Fruit fly (Drosophila melanogaster) whole organism, embryonic: ENCODE data around the gene CG42784.

Source experiments
- Atf-2 ChIP-seq: fragments of 200-800 bp; sonication (Bioruptor generic); optimal IDR thresholded peaks from 2 replicates; lab custom pipeline; 2016; ENCODE audit warnings: missing biosample characterization, missing genetic modification characterization
- Atf6 ChIP-seq: fragments of 200-800 bp; sonication (Bioruptor generic); IDR thresholded peaks from 2 replicates; pipeline ENCODE4 v1.3.6; 2022; ENCODE audit warnings: missing biosample characterization, missing genetic modification characterization
- Blimp-1 ChIP-seq: fragments of 200-800 bp; sonication (Bioruptor generic); optimal IDR thresholded peaks from 3 replicates; lab custom pipeline; 2018; ENCODE audit warnings: missing biosample characterization, missing genetic modification characterization, mild to moderate bottlenecking, moderate library complexity, missing genetic modification reagents
- CG12219 ChIP-seq: fragments of 200-800 bp; sonication (Bioruptor generic); optimal IDR thresholded peaks from 3 replicates; lab custom pipeline; 2018; ENCODE audit warnings: missing biosample characterization, mild to moderate bottlenecking, missing genetic modification characterization
- CG12236 ChIP-seq: fragments of 200-800 bp; sonication (Bioruptor generic); optimal IDR thresholded peaks from 2 replicates; lab custom pipeline; 2016; ENCODE audit warnings: missing biosample characterization, missing genetic modification characterization
- CG12659 ChIP-seq: fragments of 200-800 bp; sonication (Bioruptor generic); optimal IDR thresholded peaks from 3 replicates; lab custom pipeline; 2017; ENCODE audit warnings: mild to moderate bottlenecking, missing biosample characterization, missing genetic modification reagents, missing genetic modification characterization
- CG14441 ChIP-seq: fragments of 200-800 bp; sonication (Bioruptor generic); IDR thresholded peaks from 2 replicates; pipeline ENCODE4 v1.3.6; 2022; ENCODE audit warnings: missing biosample characterization, missing genetic modification characterization
- CG14667 ChIP-seq: fragments of 200-800 bp; sonication (Bioruptor generic); IDR thresholded peaks from 2 replicates; pipeline ENCODE4 v1.3.6; 2022; ENCODE audit warnings: missing biosample characterization, missing genetic modification characterization
- CG17568 ChIP-seq: fragments of 200-800 bp; sonication (Bioruptor generic); optimal IDR thresholded peaks from 2 replicates; lab custom pipeline; 2018; ENCODE audit warnings: missing biosample characterization, mild to moderate bottlenecking, missing genetic modification characterization, moderate library complexity
- CG2202 ChIP-seq: fragments of 200-800 bp; sonication (Bioruptor generic); optimal IDR thresholded peaks from 2 replicates; lab custom pipeline; 2018; ENCODE audit warnings: missing biosample characterization, mild to moderate bottlenecking, missing genetic modification characterization
- CG3281 ChIP-seq: fragments of 200-800 bp; sonication (Bioruptor generic); optimal IDR thresholded peaks from 3 replicates; lab custom pipeline; 2017; ENCODE audit warnings: missing biosample characterization, mild to moderate bottlenecking, missing genetic modification characterization
- CG3726 ChIP-seq: fragments of 200-800 bp; sonication (Bioruptor generic); IDR thresholded peaks from 3 replicates; pipeline ENCODE4, ENCODE4 v1.3.6; 2022; ENCODE audit warnings: missing biosample characterization, missing genetic modification characterization
- CG4360 ChIP-seq: fragments of 200-800 bp; sonication (Bioruptor generic); IDR thresholded peaks from 2 replicates; pipeline ENCODE4 v1.3.6; 2022; ENCODE audit warnings: missing biosample characterization, missing genetic modification characterization
- CG4707 ChIP-seq: fragments of 200-800 bp; sonication (Bioruptor generic); optimal IDR thresholded peaks from 2 replicates; lab custom pipeline; 2018; ENCODE audit warnings: missing biosample characterization, mild to moderate bottlenecking, missing genetic modification characterization, moderate library complexity
- CG6175 ChIP-seq: fragments of 200-800 bp; sonication (Bioruptor generic); IDR thresholded peaks from 3 replicates; pipeline ENCODE4 v1.3.6; 2022; ENCODE audit warnings: missing biosample characterization, missing genetic modification characterization
- CG6272 ChIP-seq: fragments of 200-800 bp; sonication (Bioruptor generic); IDR thresholded peaks from 2 replicates; pipeline ENCODE4 v1.3.6; 2022; ENCODE audit warnings: missing biosample characterization, missing genetic modification characterization
- CG6813 ChIP-seq: fragments of 200-800 bp; sonication (Bioruptor generic); optimal IDR thresholded peaks from 2 replicates; lab custom pipeline; 2017; ENCODE audit warnings: missing biosample characterization, missing genetic modification characterization, mild to moderate bottlenecking, moderate library complexity, missing genetic modification reagents
- CG9876 ChIP-seq: fragments of 200-800 bp; sonication (Bioruptor generic); optimal IDR thresholded peaks from 2 replicates; lab custom pipeline; 2016; ENCODE audit warnings: missing biosample characterization, missing genetic modification characterization
- CG9932 ChIP-seq: fragments of 200-800 bp; sonication (Bioruptor generic); IDR thresholded peaks from 2 replicates; pipeline ENCODE4 v1.3.6; 2022; ENCODE audit warnings: missing biosample characterization, missing genetic modification characterization
- CHES-1-like ChIP-seq: fragments of 200-800 bp; sonication (Bioruptor generic); optimal IDR thresholded peaks from 2 replicates; lab custom pipeline; 2016; ENCODE audit warnings: missing biosample characterization, missing genetic modification characterization
- CTCF ChIP-seq: fragments of 200-800 bp; sonication (Bioruptor generic); optimal IDR thresholded peaks from 2 replicates; lab custom pipeline; 2017; ENCODE audit warnings: missing biosample characterization, mild to moderate bottlenecking, missing genetic modification characterization, moderate library complexity
- Chrac-16 ChIP-seq: fragments of 200-800 bp; sonication (Bioruptor generic); optimal IDR thresholded peaks from 3 replicates; lab custom pipeline; 2016; ENCODE audit warnings: missing biosample characterization, missing genetic modification characterization
- D19B ChIP-seq: fragments of 200-800 bp; sonication (Bioruptor generic); optimal IDR thresholded peaks from 2 replicates; lab custom pipeline; 2017; ENCODE audit warnings: missing biosample characterization, mild to moderate bottlenecking, missing genetic modification characterization
- Fer3 ChIP-seq: fragments of 200-800 bp; sonication (Bioruptor generic); optimal IDR thresholded peaks from 2 replicates; lab custom pipeline; 2018; ENCODE audit warnings: missing biosample characterization, mild to moderate bottlenecking, missing genetic modification characterization, moderate library complexity
- Gsc ChIP-seq: fragments of 200-800 bp; sonication (Bioruptor generic); IDR thresholded peaks from 2 replicates; pipeline ENCODE4 v1.3.6; 2022; ENCODE audit warnings: missing biosample characterization, missing genetic modification characterization
- H2.0 ChIP-seq: fragments of 200-800 bp; sonication (Bioruptor generic); IDR thresholded peaks from 2 replicates; pipeline ENCODE4 v1.3.6; 2022; ENCODE audit warnings: missing biosample characterization, missing genetic modification characterization
- Hey ChIP-seq: fragments of 200-800 bp; sonication (Bioruptor generic); optimal IDR thresholded peaks from 3 replicates; lab custom pipeline; 2018; ENCODE audit warnings: missing biosample characterization, mild to moderate bottlenecking, missing genetic modification characterization
- Hmx ChIP-seq: fragments of 200-800 bp; sonication (Bioruptor generic); optimal IDR thresholded peaks from 2 replicates; lab custom pipeline; 2016; ENCODE audit warnings: missing biosample characterization, missing genetic modification characterization
- NK7.1 ChIP-seq: fragments of 200-800 bp; sonication (Bioruptor generic); optimal IDR thresholded peaks from 3 replicates; lab custom pipeline; 2016; ENCODE audit warnings: missing biosample characterization, missing genetic modification characterization
- Neu2 ChIP-seq: fragments of 200-800 bp; sonication (Bioruptor generic); optimal IDR thresholded peaks from 3 replicates; lab custom pipeline; 2016; ENCODE audit warnings: missing biosample characterization, missing genetic modification characterization, borderline replicate concordance
- Oaz ChIP-seq: fragments of 200-800 bp; sonication (Bioruptor generic); IDR thresholded peaks from 2 replicates; pipeline ENCODE4 v1.3.6; 2022; ENCODE audit warnings: missing biosample characterization, missing genetic modification characterization
- Poxn ChIP-seq: fragments of 200-800 bp; sonication (Bioruptor generic); IDR thresholded peaks from 2 replicates; pipeline ENCODE4 v1.3.6; 2022; ENCODE audit warnings: missing biosample characterization, missing genetic modification characterization
- Sox102F ChIP-seq: fragments of 200-800 bp; sonication (Bioruptor generic); optimal IDR thresholded peaks from 2 replicates; lab custom pipeline; 2018; ENCODE audit warnings: missing biosample characterization, mild to moderate bottlenecking, missing genetic modification characterization, moderate library complexity
- Sry-β ChIP-seq: fragments of 200-800 bp; sonication (Bioruptor generic); optimal IDR thresholded peaks from 2 replicates; lab custom pipeline; 2018; ENCODE audit warnings: missing biosample characterization, mild to moderate bottlenecking, missing genetic modification characterization, moderate library complexity
- TFAM ChIP-seq: fragments of 200-800 bp; sonication (Bioruptor generic); optimal IDR thresholded peaks from 2 replicates; lab custom pipeline; 2017; ENCODE audit warnings: missing biosample characterization, missing genetic modification characterization, inconsistent platforms
- al ChIP-seq: fragments of 200-800 bp; sonication (Bioruptor generic); IDR thresholded peaks from 2 replicates; pipeline ENCODE4 v1.3.6; 2022; ENCODE audit warnings: missing biosample characterization, missing genetic modification characterization
- cg ChIP-seq: fragments of 200-800 bp; sonication (Bioruptor generic); optimal IDR thresholded peaks from 3 replicates; lab custom pipeline; 2019; ENCODE audit warnings: missing biosample characterization, mild to moderate bottlenecking, missing genetic modification characterization, moderate library complexity
- chinmo ChIP-seq: fragments of 200-800 bp; sonication (Bioruptor generic); IDR thresholded peaks from 4 replicates; pipeline ENCODE4 v1.3.6; 2022; ENCODE audit warnings: missing biosample characterization, missing genetic modification characterization; ENCODE audit not compliant: partially characterized antibody
- dati ChIP-seq: fragments of 200-800 bp; sonication (Bioruptor generic); IDR thresholded peaks from 2 replicates; pipeline ENCODE4 v1.3.6; 2022; ENCODE audit warnings: missing biosample characterization, missing genetic modification characterization
- dmrt99B ChIP-seq: fragments of 200-800 bp; sonication (Bioruptor generic); optimal IDR thresholded peaks from 2 replicates; lab custom pipeline; 2018; ENCODE audit warnings: missing biosample characterization, mild to moderate bottlenecking, missing genetic modification characterization, moderate library complexity
- fd102C ChIP-seq: fragments of 200-800 bp; sonication (Bioruptor generic); optimal IDR thresholded peaks from 2 replicates; lab custom pipeline; 2018; ENCODE audit warnings: missing biosample characterization, mild to moderate bottlenecking, missing genetic modification characterization, moderate library complexity
- fd3F ChIP-seq: fragments of 200-800 bp; sonication (Bioruptor generic); optimal IDR thresholded peaks from 2 replicates; lab custom pipeline; 2018; ENCODE audit warnings: missing biosample characterization, mild to moderate bottlenecking, missing genetic modification characterization, moderate library complexity
- gsb ChIP-seq: fragments of 200-800 bp; sonication (Bioruptor generic); IDR thresholded peaks from 2 replicates; pipeline ENCODE4 v1.3.6; 2022; ENCODE audit warnings: missing biosample characterization, missing genetic modification characterization
- gsb-n ChIP-seq: fragments of 200-800 bp; sonication (Bioruptor generic); optimal IDR thresholded peaks from 3 replicates; lab custom pipeline; 2018; ENCODE audit warnings: missing biosample characterization, mild to moderate bottlenecking, missing genetic modification characterization
- hbn ChIP-seq: fragments of 200-800 bp; sonication (Bioruptor generic); IDR thresholded peaks from 2 replicates; pipeline ENCODE4 v1.3.6; 2022; ENCODE audit warnings: missing biosample characterization, missing genetic modification characterization; ENCODE audit not compliant: partially characterized antibody
- psq ChIP-seq: fragments of 200-800 bp; sonication (Bioruptor generic); optimal IDR thresholded peaks from 2 replicates; lab custom pipeline; 2017; ENCODE audit warnings: missing biosample characterization, missing genetic modification characterization
- sens ChIP-seq: fragments of 200-800 bp; sonication (Bioruptor generic); peaks from one replicate; lab custom pipeline; 2016; ENCODE audit warnings: missing biosample characterization, missing genetic modification characterization
- sens-2 ChIP-seq: fragments of 200-800 bp; sonication (Bioruptor generic); IDR thresholded peaks from 2 replicates; pipeline ENCODE4 v1.3.6; 2022; ENCODE audit warnings: missing biosample characterization, missing genetic modification characterization
- slp2 ChIP-seq: fragments of 200-800 bp; sonication (Bioruptor generic); optimal IDR thresholded peaks from 2 replicates; lab custom pipeline; 2016; ENCODE audit warnings: missing biosample characterization, missing genetic modification characterization
- so ChIP-seq: fragments of 200-800 bp; sonication (Bioruptor generic); IDR thresholded peaks from 3 replicates; pipeline ENCODE4 v1.3.6; 2022; ENCODE audit warnings: missing biosample characterization, missing genetic modification characterization
- tin ChIP-seq: fragments of 200-800 bp; sonication (Bioruptor generic); optimal IDR thresholded peaks from 3 replicates; lab custom pipeline; 2016; ENCODE audit warnings: missing biosample characterization, missing genetic modification characterization

CG42784 gene

DNA sequence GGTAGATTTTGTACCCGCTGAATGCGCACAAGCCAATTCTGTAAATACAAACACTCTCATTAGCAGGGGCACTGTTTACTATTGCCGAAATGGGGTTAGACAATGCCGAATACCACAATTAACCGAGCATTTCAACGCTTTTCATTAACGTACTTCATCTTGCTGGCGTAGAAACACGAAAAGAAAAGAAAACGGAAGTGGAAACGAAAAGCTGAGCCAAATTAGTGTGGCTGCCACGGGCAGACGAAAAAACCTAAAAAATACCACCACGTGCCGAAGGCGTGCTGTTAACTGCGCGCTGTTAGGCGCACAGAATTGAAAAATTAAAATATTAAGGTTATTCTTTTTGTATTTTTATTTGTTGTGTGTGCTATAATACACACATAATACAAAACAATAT lies 20.3 kb upstream of the CG42784 start, which contains the start of gene RpL24 (continued):
- peak; percentile 96 for TF ChIP-seq CG3281 (GFP tag; lab: Kevin White, UChicago)
- TF ChIP-seq slp2 (GFP tag; lab: Kevin White, UChicago): peak; percentile 80
- no peak for TF ChIP-seq Neu2
- TF ChIP-seq CG9876 (GFP tag; lab: Kevin White, UChicago): peak; percentile 88
- TF ChIP-seq Sox102F (GFP tag; lab: Kevin White, UChicago): peak; percentile 70
- TF ChIP-seq Sry-β (GFP tag; lab: Kevin White, UChicago): peak; percentile 67
- TF ChIP-seq CG6272 (GFP tag; lab: Robert Waterston, UW): peak; percentile 64; the same call in 1 of the 2 replicates
- peak; percentile 75 for TF ChIP-seq CG9932 (GFP tag; lab: Robert Waterston, UW)
- TF ChIP-seq CG12219: peak; percentile 92
- TF ChIP-seq Atf6: peak; percentile 90
- peak; percentile 24; the same call in 1 of the 2 replicates for TF ChIP-seq CG14667
- peak; percentile 63 for TF ChIP-seq gsb (GFP tag; lab: Robert Waterston, UW)
- TF ChIP-seq CG6813 (GFP tag; lab: Kevin White, UChicago): peak; percentile 97
- peak; percentile 93 for TF ChIP-seq fd102C (GFP tag; lab: Kevin White, UChicago)
- no peak for TF ChIP-seq chinmo (GFP tag; lab: Robert Waterston, UW)
- TF ChIP-seq dati (GFP tag; lab: Robert Waterston, UW): peak; percentile 78; the same call in 1 of the 2 replicates
- peak; percentile 56 for TF ChIP-seq al
- peak; percentile 88 for TF ChIP-seq tin
- peak; percentile 84; the same call in 2 of the 3 replicates for TF ChIP-seq CG6175 (GFP tag; lab: Robert Waterston, UW)
- peak; percentile 93 for TF ChIP-seq Fer3 (tag; lab: Kevin White, UChicago)
- peak; percentile 82 for TF ChIP-seq H2.0 (GFP tag; lab: Robert Waterston, UW)
- TF ChIP-seq Oaz (GFP tag; lab: Robert Waterston, UW): peak; percentile 58
- peak; percentile 71 for TF ChIP-seq Chrac-16 (GFP tag; lab: Kevin White, UChicago)
- TF ChIP-seq so (GFP tag; lab: Robert Waterston, UW): peak; percentile 92; the same call in 2 of the 3 replicates
- peak; percentile 92 for TF ChIP-seq CG12236 (GFP tag; lab: Kevin White, UChicago)
- peak; percentile 80 for TF ChIP-seq D19B (GFP tag; lab: Kevin White, UChicago)
- TF ChIP-seq Hey: peak; percentile 85
- TF ChIP-seq gsb-n (tag; lab: Kevin White, UChicago): peak; percentile 88
- TF ChIP-seq Gsc: no peak
- TF ChIP-seq sens (GFP tag; lab: Kevin White, UChicago): peak; percentile 97
- TF ChIP-seq CG2202: peak; percentile 89
- peak; percentile 79 for TF ChIP-seq fd3F (GFP tag; lab: Kevin White, UChicago)
- peak; percentile 91 for TF ChIP-seq CG4707 (GFP tag; lab: Kevin White, UChicago)
- TF ChIP-seq CG17568 (GFP tag; lab: Kevin White, UChicago): peak; percentile 96
- TF ChIP-seq CG3726 (GFP tag; lab: Robert Waterston, UW): peak; percentile 75; the same call in 2 of the 3 replicates
- no peak for TF ChIP-seq hbn (GFP tag; lab: Robert Waterston, UW)
- peak; percentile 57 for TF ChIP-seq Hmx (GFP tag; lab: Kevin White, UChicago)
- TF ChIP-seq psq (GFP tag; lab: Kevin White, UChicago): peak; percentile 83
- peak; percentile 89 for TF ChIP-seq NK7.1 (GFP tag; lab: Kevin White, UChicago)
- TF ChIP-seq cg (GFP tag; lab: Kevin White, UChicago): no peak
- TF ChIP-seq TFAM (GFP tag; lab: Kevin White, UChicago): peak; percentile 86
- no peak for TF ChIP-seq Poxn (GFP tag; lab: Robert Waterston, UW)
- TF ChIP-seq CG12659 (GFP tag; lab: Kevin White, UChicago): peak; percentile 95
- peak; percentile 83 for TF ChIP-seq Atf-2 (GFP tag; lab: Kevin White, UChicago)
- TF ChIP-seq CHES-1-like (GFP tag; lab: Kevin White, UChicago): peak; percentile 85
- TF ChIP-seq dmrt99B: peak; percentile 80
- peak; percentile 91 for TF ChIP-seq sens-2
- TF ChIP-seq Blimp-1: peak; percentile 67
- TF ChIP-seq CG14441: peak; percentile 69; the same call in 1 of the 2 replicates
- TF ChIP-seq CTCF (GFP tag; lab: Kevin White, UChicago): peak; percentile 65
- peak; percentile 46 for TF ChIP-seq CG4360
